Fruit fly (Drosophila melanogaster) whole organism, prepupa: ENCODE data around the gene foi.

Experiments used
- Blimp-1 ChIP-seq: fragments of 200-800 bp; sonication (Bioruptor generic); optimal IDR thresholded peaks from 3 replicates; lab custom pipeline; 2017; ENCODE audit warnings: missing biosample characterization, missing genetic modification characterization, mild to moderate bottlenecking, moderate library complexity, missing genetic modification reagents
- CG10631 ChIP-seq: fragments of 200-800 bp; sonication (Bioruptor generic); optimal IDR thresholded peaks from 2 replicates; lab custom pipeline; 2016; ENCODE audit warnings: missing biosample characterization, missing genetic modification characterization
- CG10669 ChIP-seq: fragments of 200-800 bp; sonication (Bioruptor generic); optimal IDR thresholded peaks from 3 replicates; lab custom pipeline; 2018; ENCODE audit warnings: missing biosample characterization, mild to moderate bottlenecking, missing genetic modification characterization, moderate library complexity
- CG11902 ChIP-seq: fragments of 200-800 bp; sonication (Bioruptor generic); optimal IDR thresholded peaks from 3 replicates; lab custom pipeline; 2016; ENCODE audit warnings: missing biosample characterization, missing genetic modification characterization
- CG15336 ChIP-seq: fragments of 200-800 bp; sonication (Bioruptor generic); IDR thresholded peaks from 2 replicates; pipeline ENCODE4 v1.3.6; 2022; ENCODE audit warnings: missing biosample characterization, missing genetic modification characterization
- CG1621 ChIP-seq: fragments of 200-800 bp; sonication (Bioruptor generic); optimal IDR thresholded peaks from 3 replicates; lab custom pipeline; 2018; ENCODE audit warnings: missing biosample characterization, mild to moderate bottlenecking, missing genetic modification characterization
- CG16779 ChIP-seq: fragments of 200-800 bp; sonication (Bioruptor generic); optimal IDR thresholded peaks from 3 replicates; lab custom pipeline; 2017; ENCODE audit warnings: missing biosample characterization, mild to moderate bottlenecking, missing genetic modification characterization
- CG3919 ChIP-seq: fragments of 200-800 bp; sonication (Bioruptor generic); optimal IDR thresholded peaks from 3 replicates; lab custom pipeline; 2016; ENCODE audit warnings: missing biosample characterization, missing genetic modification characterization
- CG4318 ChIP-seq: fragments of 200-800 bp; sonication (Bioruptor generic); optimal IDR thresholded peaks from 3 replicates; lab custom pipeline; 2017; ENCODE audit warnings: missing biosample characterization, mild to moderate bottlenecking, missing genetic modification characterization
- CG6276 ChIP-seq: fragments of 200-800 bp; sonication (Bioruptor generic); optimal IDR thresholded peaks from 2 replicates; lab custom pipeline; 2017; ENCODE audit warnings: missing biosample characterization, mild to moderate bottlenecking, missing genetic modification characterization
- CG6792 ChIP-seq: fragments of 200-800 bp; sonication (Bioruptor generic); optimal IDR thresholded peaks from 3 replicates; lab custom pipeline; 2016; ENCODE audit warnings: missing biosample characterization, missing genetic modification characterization
- CG6854 ChIP-seq: fragments of 200-800 bp; sonication (Bioruptor generic); optimal IDR thresholded peaks from 2 replicates; lab custom pipeline; 2017; ENCODE audit warnings: missing biosample characterization, mild to moderate bottlenecking, missing genetic modification characterization
- CG8119 ChIP-seq: fragments of 200-800 bp; sonication (Bioruptor generic); IDR thresholded peaks from 3 replicates; pipeline ENCODE4 v1.3.6; 2022; ENCODE audit warnings: missing biosample characterization, missing genetic modification characterization
- CG8319 ChIP-seq: fragments of 200-800 bp; sonication (Bioruptor generic); optimal IDR thresholded peaks from 3 replicates; lab custom pipeline; 2016; ENCODE audit warnings: missing biosample characterization, missing genetic modification characterization
- CG8632 ChIP-seq: fragments of 200-800 bp; sonication (Bioruptor generic); optimal IDR thresholded peaks from 3 replicates; lab custom pipeline; 2016; ENCODE audit warnings: missing biosample characterization, missing genetic modification characterization
- CG9139 ChIP-seq: fragments of 200-800 bp; sonication (Bioruptor generic); optimal IDR thresholded peaks from 3 replicates; lab custom pipeline; 2017; ENCODE audit warnings: missing biosample characterization, mild to moderate bottlenecking, missing genetic modification characterization
- Eip78C ChIP-seq: fragments of 200-800 bp; sonication (Bioruptor generic); peaks from one replicate; lab custom pipeline; 2016; ENCODE audit warnings: missing biosample characterization, missing genetic modification characterization
- Eip93F ChIP-seq: fragments of 200-800 bp; sonication (Bioruptor generic); optimal IDR thresholded peaks from 2 replicates; lab custom pipeline; 2016; ENCODE audit warnings: missing biosample characterization, mild to moderate bottlenecking, missing genetic modification characterization
- Ets96B ChIP-seq: fragments of 200-800 bp; optimal IDR thresholded peaks from 2 replicates; lab custom pipeline; 2019; ENCODE audit warnings: missing biosample characterization, mild to moderate bottlenecking, missing genetic modification characterization, moderate library complexity
- Gug ChIP-seq: fragments of 200-800 bp; sonication (Bioruptor generic); IDR thresholded peaks from 2 replicates; pipeline ENCODE4 v1.3.6; 2022; ENCODE audit warnings: missing biosample characterization, missing genetic modification characterization
- Lpt ChIP-seq: fragments of 200-800 bp; sonication (Bioruptor generic); optimal IDR thresholded peaks from 3 replicates; lab custom pipeline; 2016; ENCODE audit warnings: missing biosample characterization, missing genetic modification characterization
- Met ChIP-seq: fragments of 200-800 bp; sonication (Bioruptor generic); optimal IDR thresholded peaks from 3 replicates; lab custom pipeline; 2016; ENCODE audit warnings: missing biosample characterization, missing genetic modification characterization
- OdsH ChIP-seq: fragments of 200-800 bp; sonication (Bioruptor generic); optimal IDR thresholded peaks from 3 replicates; lab custom pipeline; 2016; ENCODE audit warnings: missing biosample characterization, missing genetic modification characterization
- Smox ChIP-seq: fragments of 200-800 bp; sonication (Bioruptor generic); optimal IDR thresholded peaks from 3 replicates; lab custom pipeline; 2016; ENCODE audit warnings: missing biosample characterization, missing genetic modification characterization
- Sox102F ChIP-seq: fragments of 200-800 bp; sonication (Bioruptor generic); optimal IDR thresholded peaks from 2 replicates; lab custom pipeline; 2016; ENCODE audit warnings: missing biosample characterization, mild to moderate bottlenecking, missing genetic modification characterization
- Sox14 ChIP-seq: fragments of 200-800 bp; sonication (Bioruptor generic); optimal IDR thresholded peaks from 3 replicates; lab custom pipeline; 2016; ENCODE audit warnings: missing biosample characterization, missing genetic modification characterization
- acj6 ChIP-seq: fragments of 200-800 bp; sonication (Bioruptor generic); optimal IDR thresholded peaks from 3 replicates; lab custom pipeline; 2016; ENCODE audit warnings: missing biosample characterization, missing genetic modification characterization
- cyc ChIP-seq: fragments of 200-800 bp; sonication (Bioruptor generic); optimal IDR thresholded peaks from 3 replicates; lab custom pipeline; 2016; ENCODE audit warnings: missing biosample characterization, missing genetic modification characterization
- dsx ChIP-seq: fragments of 200-800 bp; optimal IDR thresholded peaks from 3 replicates; lab custom pipeline; 2019; ENCODE audit warnings: missing biosample characterization, mild to moderate bottlenecking, missing genetic modification characterization, moderate library complexity; ENCODE audit not compliant: poor library complexity, severe bottlenecking
- eg ChIP-seq: fragments of 200-800 bp; sonication (Bioruptor generic); IDR thresholded peaks from 3 replicates; pipeline ENCODE4 v1.3.6; 2022; ENCODE audit warnings: missing biosample characterization, missing genetic modification characterization
- esn ChIP-seq: fragments of 200-800 bp; sonication (Bioruptor generic); optimal IDR thresholded peaks from 2 replicates; lab custom pipeline; 2016; ENCODE audit warnings: missing biosample characterization, mild to moderate bottlenecking, missing genetic modification characterization, moderate library complexity
- fd59A ChIP-seq: fragments of 200-800 bp; sonication (Bioruptor generic); optimal IDR thresholded peaks from 2 replicates; lab custom pipeline; 2017; ENCODE audit warnings: missing biosample characterization, mild to moderate bottlenecking, missing genetic modification characterization, missing genetic modification reagents
- fd85E ChIP-seq: fragments of 200-800 bp; sonication (Bioruptor generic); optimal IDR thresholded peaks from 3 replicates; lab custom pipeline; 2016; ENCODE audit warnings: missing biosample characterization, missing genetic modification characterization
- net ChIP-seq: fragments of 200-800 bp; sonication (Bioruptor generic); optimal IDR thresholded peaks from 3 replicates; lab custom pipeline; 2016; ENCODE audit warnings: missing biosample characterization, missing genetic modification characterization
- pdm3 ChIP-seq: fragments of 200-800 bp; sonication (Bioruptor generic); optimal IDR thresholded peaks from 3 replicates; lab custom pipeline; 2016; ENCODE audit warnings: missing biosample characterization, missing genetic modification characterization
- salr ChIP-seq, 2 experiments: fragments of 200-800 bp; sonication (Bioruptor generic); optimal IDR thresholded peaks; 3 replicates each; lab custom pipeline; 2016 to 2018; ENCODE audit warnings: missing biosample characterization in 2 of 2, missing genetic modification characterization in 2 of 2, mild to moderate bottlenecking in 1 of 2
- spab ChIP-seq: fragments of 200-800 bp; sonication (Bioruptor generic); optimal IDR thresholded peaks from 2 replicates; lab custom pipeline; 2017; ENCODE audit warnings: missing biosample characterization, mild to moderate bottlenecking, missing genetic modification characterization, missing genetic modification reagents
- svp ChIP-seq: fragments of 200-800 bp; sonication (Bioruptor generic); peaks from one replicate; lab custom pipeline; 2016; ENCODE audit warnings: missing biosample characterization, missing genetic modification characterization
- vri ChIP-seq: fragments of 200-800 bp; sonication (Bioruptor generic); optimal IDR thresholded peaks from 3 replicates; lab custom pipeline; 2016; ENCODE audit warnings: missing biosample characterization, mild to moderate bottlenecking, missing genetic modification characterization

The foi gene

dm6 chr3L:8575844-8576842, 51.1 kb downstream of the foi start, which contains the start of the genes CG6638 and CG43078:
Gene CG6638, minus strand, starts transcription at chr3L:8576078.
Gene CG43078, plus strand, starts transcription at chr3L:8576808.
- peak; percentile 42 for TF ChIP-seq CG10631 (GFP tag; lab: Kevin White, UChicago)
- no peak for TF ChIP-seq CG9139
- no peak for TF ChIP-seq CG6854
- TF ChIP-seq Smox (GFP tag; lab: Kevin White, UChicago) = no peak
- TF ChIP-seq spab (GFP tag; lab: Kevin White, UChicago) = no peak
- TF ChIP-seq Gug = no peak
- no peak for TF ChIP-seq fd85E (GFP tag; lab: Kevin White, UChicago)
- TF ChIP-seq Eip93F (GFP tag; lab: Kevin White, UChicago) = no peak
- TF ChIP-seq dsx (GFP tag; lab: Kevin White, UChicago) = no peak
- no peak for TF ChIP-seq salr (GFP tag; optimal IDR thresholded peaks at IDR 0.05; lab: Kevin White, UChicago)
- TF ChIP-seq esn (GFP tag; lab: Kevin White, UChicago) = peak; percentile 24
- TF ChIP-seq acj6 = no peak
- TF ChIP-seq CG8632 (GFP tag; lab: Kevin White, UChicago) = no peak
- no peak for TF ChIP-seq fd59A (GFP tag; lab: Kevin White, UChicago)
- 0 out of 3 replicates have a peak, but pooled peaks have one; percentile 13 for TF ChIP-seq eg (GFP tag; lab: Robert Waterston, UW)
- TF ChIP-seq svp (GFP tag; lab: Kevin White, UChicago) = peak; percentile 21
- TF ChIP-seq CG6792 (GFP tag; lab: Kevin White, UChicago) = no peak
- no peak for TF ChIP-seq CG10669 (GFP tag; lab: Kevin White, UChicago)
- no peak for TF ChIP-seq Eip78C
- no peak for TF ChIP-seq Sox102F (GFP tag; lab: Kevin White, UChicago)
- TF ChIP-seq net (GFP tag; lab: Kevin White, UChicago) = no peak
- TF ChIP-seq Met (GFP tag; lab: Kevin White, UChicago) = no peak
- no peak for TF ChIP-seq CG6276 (GFP tag; lab: Kevin White, UChicago)
- TF ChIP-seq CG1621 (tag; lab: Kevin White, UChicago) = no peak
- TF ChIP-seq Blimp-1 (GFP tag; lab: Kevin White, UChicago) = no peak
- no peak for TF ChIP-seq CG8119 (GFP tag; lab: Robert Waterston, UW)
- TF ChIP-seq Lpt (GFP tag; lab: Kevin White, UChicago) = no peak
- no peak for TF ChIP-seq pdm3
- no peak for TF ChIP-seq Ets96B (tag; lab: Kevin White, UChicago)
- TF ChIP-seq CG4318 (GFP tag; lab: Kevin White, UChicago) = no peak
- TF ChIP-seq OdsH (GFP tag; lab: Kevin White, UChicago) = no peak
- TF ChIP-seq vri (GFP tag; lab: Kevin White, UChicago) = peak; percentile 72
- no peak for TF ChIP-seq CG15336 (GFP tag; lab: Robert Waterston, UW)
- TF ChIP-seq cyc (GFP tag; lab: Kevin White, UChicago) = no peak
- no peak for TF ChIP-seq CG16779 (tag; lab: Kevin White, UChicago)
- no peak for TF ChIP-seq Sox14 (GFP tag; lab: Kevin White, UChicago)
- TF ChIP-seq CG11902 (GFP tag; lab: Kevin White, UChicago) = no peak

DNA sequence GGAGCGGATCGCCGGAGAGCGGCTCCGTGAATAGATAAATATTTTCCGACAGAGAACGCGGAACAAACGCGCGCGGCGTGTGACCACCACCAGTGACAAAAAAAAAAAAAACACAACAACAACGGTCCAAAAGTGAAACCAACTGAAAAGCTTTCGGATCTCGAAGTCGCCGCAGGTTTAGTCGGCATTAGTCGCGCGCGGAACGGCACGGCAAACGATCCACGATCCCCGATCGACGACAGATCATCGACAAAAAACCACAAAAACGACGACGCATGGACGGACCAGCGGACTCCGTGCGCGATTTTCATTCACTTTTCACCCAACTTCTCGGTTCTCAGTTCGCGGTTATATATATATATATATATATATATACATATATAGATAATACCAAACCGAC, 53.4 kb downstream of the foi start:
- TF ChIP-seq CG8119 (GFP tag; lab: Robert Waterston, UW) (no peak), CG15336 (GFP tag; lab: Robert Waterston, UW) (0 out of 2 replicates have a peak, but pooled peaks have one; percentile 9), fd59A (GFP tag; lab: Kevin White, UChicago) (no peak), CG9139 (no peak), CG3919 (no peak), CG6276 (GFP tag; lab: Kevin White, UChicago) (no peak), CG8632 (GFP tag; lab: Kevin White, UChicago) (no peak), CG8319 (GFP tag; lab: Kevin White, UChicago) (no peak), Lpt (GFP tag; lab: Kevin White, UChicago) (no peak)
